Worm (Caenorhabditis elegans) whole organism, L4 larva: Measurements from ENCODE around the gene F09C6.13.

Experiments used
- D1046.2 ChIP-seq: fragments of 200-800 bp; sonication (Bioruptor generic); IDR thresholded peaks from 2 replicates; pipeline ENCODE4 v1.3.6; 2022; ENCODE audit warnings: missing genetic modification characterization, missing compliant biosample characterization
- F49E8.2 ChIP-seq: sonication (generic microtip); optimal IDR thresholded peaks from 2 replicates; lab custom pipeline; 2016; ENCODE audit warnings: missing compliant biosample characterization, mild to moderate bottlenecking, missing genetic modification characterization, borderline replicate concordance
- Y105C5A.15 ChIP-seq: fragments of 200-800 bp; sonication (Bioruptor generic); IDR thresholded peaks from 2 replicates; pipeline ENCODE4 v1.3.6; 2022; ENCODE audit warnings: missing genetic modification characterization, missing compliant biosample characterization
- aha-1 ChIP-seq: fragments of 150-350 bp; peaks from one replicate; lab custom pipeline; 2014; ENCODE audit warnings: missing biosample characterization, missing genetic modification characterization
- ceh-82 ChIP-seq: sonication (generic microtip); optimal IDR thresholded peaks from 2 replicates; lab custom pipeline; 2017; ENCODE audit warnings: missing biosample characterization, missing genetic modification characterization
- daf-8 ChIP-seq: fragments of 200-800 bp; sonication (Bioruptor generic); IDR thresholded peaks from 2 replicates; pipeline ENCODE4 v1.3.6; 2022; ENCODE audit warnings: missing genetic modification characterization, missing compliant biosample characterization
- fkh-10 ChIP-seq: fragments of 150-350 bp; optimal IDR thresholded peaks from 2 replicates; lab custom pipeline; 2014; ENCODE audit warnings: missing biosample characterization, missing genetic modification reagents, missing genetic modification characterization
- hmg-1.1 ChIP-seq: fragments of 200-800 bp; sonication (Bioruptor generic); IDR thresholded peaks from 2 replicates; pipeline ENCODE4 v1.3.6; 2022; ENCODE audit warnings: missing genetic modification reagents, missing genetic modification characterization, missing compliant biosample characterization
- jun-1 ChIP-seq: fragments of 150-350 bp; optimal IDR thresholded peaks from 2 replicates; lab custom pipeline; 2014; ENCODE audit warnings: missing biosample characterization, missing genetic modification reagents, missing genetic modification characterization
- lin-38 ChIP-seq: fragments of 200-800 bp; sonication (Bioruptor generic); IDR thresholded peaks from 2 replicates; pipeline ENCODE4 v1.3.6; 2022; ENCODE audit warnings: missing genetic modification reagents, missing genetic modification characterization, missing compliant biosample characterization
- lsy-2 ChIP-seq, 2 experiments: fragments of 150-350 bp in 1 of 2; sonication (generic microtip) in 1 of 2; optimal IDR thresholded peaks; 2 replicates each; lab custom pipeline; 2014 to 2017; ENCODE audit warnings: missing biosample characterization in 2 of 2, missing genetic modification characterization in 2 of 2
- nhr-25 ChIP-seq: sonication (generic microtip); optimal IDR thresholded peaks from 2 replicates; lab custom pipeline; 2017; ENCODE audit warnings: missing genetic modification characterization, mild to moderate bottlenecking, missing compliant biosample characterization, antibody characterized with exemption, moderate library complexity, borderline replicate concordance; ENCODE audit not compliant: insufficient read depth
- nhr-28 ChIP-seq: fragments of 150-350 bp; optimal IDR thresholded peaks from 2 replicates; lab custom pipeline; 2014; ENCODE audit warnings: missing biosample characterization, missing genetic modification characterization
- php-3 ChIP-seq: fragments of 200-800 bp; sonication (Bioruptor generic); IDR thresholded peaks from 2 replicates; pipeline ENCODE4 v1.3.6; 2022; ENCODE audit warnings: missing genetic modification reagents, missing genetic modification characterization, missing compliant biosample characterization
- pqm-1 ChIP-seq: sonication (generic microtip); optimal IDR thresholded peaks from 2 replicates; lab custom pipeline; 2017; ENCODE audit warnings: missing biosample characterization, missing genetic modification characterization
- spr-1 ChIP-seq: sonication (generic microtip); optimal IDR thresholded peaks from 2 replicates; lab custom pipeline; 2016; ENCODE audit warnings: mild to moderate bottlenecking, missing genetic modification characterization, missing compliant biosample characterization
- tag-97 ChIP-seq: fragments of 200-800 bp; sonication (Bioruptor generic); IDR thresholded peaks from 2 replicates; pipeline ENCODE4 v1.3.6; 2022; ENCODE audit warnings: missing genetic modification characterization, missing compliant biosample characterization

Gene F09C6.13

ce11 chrV:16916079-16916478 lies 31.2 kb downstream of the F09C6.13 start, which contains the start of gene F09C6.10:
Gene F09C6.10, minus strand, starts transcription at chrV:16916179.
- no peak for TF ChIP-seq jun-1 (tag; lab: Kevin White, UChicago)

DNA sequence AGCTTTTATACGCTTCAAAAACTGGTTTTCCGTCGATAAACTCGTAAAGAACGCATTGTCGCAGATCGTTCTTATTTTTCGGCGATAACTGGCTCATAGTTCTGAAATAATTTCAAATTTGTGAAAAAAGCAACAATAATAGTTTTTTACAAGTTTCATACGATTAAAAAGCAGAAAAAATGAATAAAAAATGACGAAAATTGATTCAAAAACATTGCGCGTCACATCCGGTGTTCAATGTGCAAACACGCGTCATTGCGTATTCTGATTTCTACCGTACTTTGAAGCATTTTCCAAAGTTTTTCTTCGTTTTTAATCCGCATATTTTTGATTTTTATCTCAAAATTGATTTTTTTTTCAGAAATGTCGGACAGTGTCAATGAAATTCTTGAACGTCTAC lies 33.5 kb downstream of the F09C6.13 start, which contains the start of the genes fbxa-206 and Y102A5C.2:
TSS of gene fbxa-206 (minus strand) at position 101 of the 400 bp plus-strand sequence.
TSS of gene Y102A5C.2 (plus strand) at position 354 of the 400 bp plus-strand sequence.
- TF ChIP-seq aha-1 (tag; lab: Kevin White, UChicago) (peak; percentile 18), daf-8 (GFP tag; lab: Robert Waterston, UW) (no peak)
- TF ChIP-seq, all 104 proteins: peak for 1

- TF ChIP-seq lin-38 (GFP tag; lab: Robert Waterston, UW): peak; percentile 63
- no peak for TF ChIP-seq fkh-10 (GFP tag; lab: Kevin White, UChicago)
- TF ChIP-seq F49E8.2 (tag; lab: Kevin White, UChicago): peak; percentile 68
Observed at ce11 chrV:16919675-16920074, 34.8 kb downstream of the F09C6.13 start.

DNA sequence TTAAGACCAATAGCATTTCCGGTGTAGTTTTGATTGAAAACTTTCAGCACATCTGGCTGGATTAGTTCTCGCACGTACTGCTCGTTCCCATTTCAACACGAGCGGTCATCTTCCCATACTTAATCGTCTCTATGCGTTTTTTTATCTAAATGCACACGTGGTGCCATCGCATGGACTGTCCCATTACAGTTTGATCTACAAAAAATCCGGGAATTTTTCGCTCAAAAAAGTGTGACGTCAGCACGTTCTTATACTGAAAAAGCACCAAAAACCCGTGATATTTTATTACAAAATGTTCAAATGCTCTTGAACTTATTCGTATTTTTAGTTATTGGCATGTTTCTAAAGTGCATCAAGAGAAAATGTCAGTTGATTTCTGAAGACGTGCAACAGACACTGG lies 37.1 kb downstream of the F09C6.13 start, which contains the start of gene Y102A5C.4:
TSS of gene Y102A5C.4 (plus strand) at position 301 of the 400 bp plus-strand sequence.
- no peak for TF ChIP-seq hmg-1.1 (GFP tag; lab: Robert Waterston, UW)
- TF ChIP-seq lsy-2 (tag; optimal IDR thresholded peaks at IDR 0.05; lab: Kevin White, UChicago): no peak
- TF ChIP-seq D1046.2 (GFP tag; lab: Robert Waterston, UW): no peak
- no peak for TF ChIP-seq spr-1 (tag; lab: Kevin White, UChicago)
- TF ChIP-seq Y105C5A.15 (GFP tag; lab: Robert Waterston, UW): no peak
- TF ChIP-seq nhr-25 (tag; lab: Kevin White, UChicago): no peak
- no peak for TF ChIP-seq pqm-1
- TF ChIP-seq tag-97: no peak
- TF ChIP-seq nhr-28 (tag; lab: Kevin White, UChicago): no peak
- TF ChIP-seq php-3 (GFP tag; lab: Robert Waterston, UW): no peak

- no peak for TF ChIP-seq ceh-82 (tag; lab: Kevin White, UChicago)
- no peak for TF ChIP-seq spr-1 (tag; lab: Kevin White, UChicago)
- TF ChIP-seq F49E8.2 (tag; lab: Kevin White, UChicago): no peak
Observed at ce11 chrV:16927345-16927744, 42.5 kb downstream of the F09C6.13 start, which contains the start of gene Y102A5C.36. Gene Y102A5C.36, minus strand, starts transcription at chrV:16927445.
